Worm (Caenorhabditis elegans) whole organism, L4/young adult: ENCODE data around the gene wsp-1.

Experiments
- W03F9.2 ChIP-seq: fragments of 150-350 bp; optimal IDR thresholded peaks from 2 replicates; lab custom pipeline; 2014; ENCODE audit warnings: missing biosample characterization, missing genetic modification characterization
- dao-5 ChIP-seq: sonication (generic microtip); optimal IDR thresholded peaks from 2 replicates; lab custom pipeline; 2016; ENCODE audit warnings: missing genotype, missing genetic modification characterization, moderate library complexity, missing compliant biosample characterization
- him-1 ChIP-seq: sonication (generic microtip); optimal IDR thresholded peaks from 2 replicates; lab custom pipeline; 2016; ENCODE audit warnings: missing genotype, missing genetic modification reagents, missing genetic modification characterization, missing compliant biosample characterization

wsp-1 gene

ce11 chrIV:8189667-8190066 is 9.1 kb downstream of the wsp-1 start:
- no peak for TF ChIP-seq him-1 (tag; lab: Kevin White, UChicago)
- TF ChIP-seq dao-5 (tag; lab: Kevin White, UChicago), result no peak
- no peak for TF ChIP-seq W03F9.2

- TF ChIP-seq him-1 (tag; lab: Kevin White, UChicago) (no peak), W03F9.2 (no peak), dao-5 (tag; lab: Kevin White, UChicago) (no peak)
Measured at ce11 chrIV:8188421-8189112, 10.2 kb downstream of the wsp-1 start.

ce11 chrIV:8183313-8183712 is 15.4 kb downstream of the wsp-1 start:
- TF ChIP-seq dao-5 (tag; lab: Kevin White, UChicago) (no peak), him-1 (tag; lab: Kevin White, UChicago) (peak; percentile 50)

- TF ChIP-seq dao-5 (tag; lab: Kevin White, UChicago), result no peak
- TF ChIP-seq W03F9.2, result no peak
- no peak for TF ChIP-seq him-1 (tag; lab: Kevin White, UChicago)
Measured at ce11 chrIV:8182566-8182965, 16.2 kb downstream of the wsp-1 start.

- TF ChIP-seq dao-5 (tag; lab: Kevin White, UChicago), result no peak
- no peak for TF ChIP-seq him-1 (tag; lab: Kevin White, UChicago)
- TF ChIP-seq W03F9.2, result no peak
Measured at ce11 chrIV:8181404-8181803, 17.3 kb downstream of the wsp-1 start.

- no peak for TF ChIP-seq dao-5 (tag; lab: Kevin White, UChicago)
- no peak for TF ChIP-seq W03F9.2
- TF ChIP-seq him-1 (tag; lab: Kevin White, UChicago), result no peak
Measured at ce11 chrIV:8175686-8176532, 22.8 kb downstream of the wsp-1 start, which contains the start of gene pct-1. Gene pct-1, plus strand, starts transcription at chrIV:8176482.

ce11 chrIV:8174792-8175191 is 24.0 kb downstream of the wsp-1 start:
- no peak for TF ChIP-seq W03F9.2
- no peak for TF ChIP-seq dao-5 (tag; lab: Kevin White, UChicago)

- TF ChIP-seq dao-5 (tag; lab: Kevin White, UChicago) (no peak), him-1 (tag; lab: Kevin White, UChicago) (no peak), W03F9.2 (no peak)
Measured at ce11 chrIV:8173610-8174009, 25.1 kb downstream of the wsp-1 start.

- TF ChIP-seq dao-5 (tag; lab: Kevin White, UChicago) (no peak), W03F9.2 (no peak), him-1 (tag; lab: Kevin White, UChicago) (no peak)
Measured at ce11 chrIV:8171376-8171775, 27.4 kb downstream of the wsp-1 start.

- TF ChIP-seq him-1 (tag; lab: Kevin White, UChicago) (no peak), W03F9.2 (no peak), dao-5 (tag; lab: Kevin White, UChicago) (no peak)
Measured at ce11 chrIV:8170264-8170663, 28.5 kb downstream of the wsp-1 start.

- TF ChIP-seq dao-5 (tag; lab: Kevin White, UChicago), result no peak
- TF ChIP-seq him-1 (tag; lab: Kevin White, UChicago), result no peak
- no peak for TF ChIP-seq W03F9.2
Measured at ce11 chrIV:8169674-8170073, 29.1 kb downstream of the wsp-1 start, which contains the start of gene C07G1.15. Gene C07G1.15, plus strand, starts transcription at chrIV:8169974.

ce11 chrIV:8168660-8169059 is 30.1 kb downstream of the wsp-1 start, which contains the start of gene clec-52:
Gene clec-52, minus strand, starts transcription at chrIV:8168760.
- no peak for TF ChIP-seq dao-5 (tag; lab: Kevin White, UChicago)
- TF ChIP-seq W03F9.2, result no peak
- no peak for TF ChIP-seq him-1 (tag; lab: Kevin White, UChicago)

ce11 chrIV:8165950-8166349 is 32.8 kb downstream of the wsp-1 start, which contains the start of gene B0218.7:
Gene B0218.7, minus strand, starts transcription at chrIV:8166050.
- TF ChIP-seq him-1 (tag; lab: Kevin White, UChicago) (no peak), W03F9.2 (no peak), dao-5 (tag; lab: Kevin White, UChicago) (no peak)

ce11 chrIV:8164515-8164914 is 34.2 kb downstream of the wsp-1 start:
- TF ChIP-seq him-1 (tag; lab: Kevin White, UChicago) (no peak), W03F9.2 (no peak), dao-5 (tag; lab: Kevin White, UChicago) (no peak)
